Fruit fly (Drosophila melanogaster) whole organism, embryonic: ENCODE results near the gene Glut4EF.
A peak's percentile ranks its signal among the peaks of the same experiment; 100 is the strongest.

Experiments used
- Ada2b ChIP-seq: fragments of 200-800 bp; sonication (Bioruptor generic); IDR thresholded peaks from 2 replicates; pipeline ENCODE4 v1.3.6; 2022; ENCODE audit warnings: missing biosample characterization, missing genetic modification characterization
- CG11723 ChIP-seq: fragments of 200-800 bp; sonication (Bioruptor generic); optimal IDR thresholded peaks from 2 replicates; lab custom pipeline; 2017; ENCODE audit warnings: missing biosample characterization, mild to moderate bottlenecking, missing genetic modification characterization
- CG13287 ChIP-seq: fragments of 200-800 bp; sonication (Bioruptor generic); IDR thresholded peaks from 2 replicates; pipeline ENCODE4 v1.3.6; 2022; ENCODE audit warnings: missing biosample characterization, missing genetic modification characterization; ENCODE audit not compliant: partially characterized antibody
- CG13894 ChIP-seq: fragments of 200-800 bp; sonication (Bioruptor generic); optimal IDR thresholded peaks from 3 replicates; lab custom pipeline; 2018; ENCODE audit warnings: missing biosample characterization, mild to moderate bottlenecking, missing genetic modification characterization, moderate library complexity
- CG15479 ChIP-seq: fragments of 200-800 bp; sonication (Bioruptor generic); optimal IDR thresholded peaks from 3 replicates; lab custom pipeline; 2019; ENCODE audit warnings: missing biosample characterization, mild to moderate bottlenecking, missing genetic modification characterization, moderate library complexity
- CG16813 ChIP-seq: fragments of 200-800 bp; sonication (Bioruptor generic); IDR thresholded peaks from 3 replicates; pipeline ENCODE4 v1.3.6; 2022; ENCODE audit warnings: missing biosample characterization, missing genetic modification characterization; ENCODE audit not compliant: partially characterized antibody
- CG17328 ChIP-seq: fragments of 200-800 bp; sonication (Bioruptor generic); IDR thresholded peaks from 2 replicates; pipeline ENCODE4 v1.3.6; 2022; ENCODE audit warnings: missing biosample characterization, missing genetic modification characterization
- CG1832 ChIP-seq: fragments of 200-800 bp; sonication (Bioruptor generic); optimal IDR thresholded peaks from 2 replicates; lab custom pipeline; 2017; ENCODE audit warnings: missing biosample characterization, mild to moderate bottlenecking, missing genetic modification characterization, inconsistent platforms
- CG2678 ChIP-seq: fragments of 200-800 bp; sonication (Bioruptor generic); optimal IDR thresholded peaks from 3 replicates; lab custom pipeline; 2019; ENCODE audit warnings: missing biosample characterization, mild to moderate bottlenecking, missing genetic modification characterization, moderate library complexity
- CG34224 ChIP-seq: fragments of 200-800 bp; sonication (Bioruptor generic); IDR thresholded peaks from 3 replicates; pipeline ENCODE4 v1.3.6; 2022; ENCODE audit warnings: missing biosample characterization, missing genetic modification characterization; ENCODE audit not compliant: partially characterized antibody
- CG34376 ChIP-seq: fragments of 200-800 bp; sonication (Bioruptor generic); optimal IDR thresholded peaks from 2 replicates; lab custom pipeline; 2018; ENCODE audit warnings: missing biosample characterization, mild to moderate bottlenecking, missing genetic modification characterization
- CG6765 ChIP-seq: fragments of 200-800 bp; sonication (Bioruptor generic); optimal IDR thresholded peaks from 3 replicates; lab custom pipeline; 2017; ENCODE audit warnings: missing biosample characterization, mild to moderate bottlenecking, missing genetic modification characterization
- CG8944 ChIP-seq: fragments of 200-800 bp; sonication (Bioruptor generic); optimal IDR thresholded peaks from 3 replicates; lab custom pipeline; 2016; ENCODE audit warnings: missing biosample characterization, missing genetic modification characterization
- D19A ChIP-seq: fragments of 200-800 bp; optimal IDR thresholded peaks from 3 replicates; lab custom pipeline; 2019; ENCODE audit warnings: missing biosample characterization, mild to moderate bottlenecking, missing genetic modification characterization, moderate library complexity
- Deaf1 ChIP-seq: fragments of 200-800 bp; optimal IDR thresholded peaks from 3 replicates; lab custom pipeline; 2019; ENCODE audit warnings: missing biosample characterization, mild to moderate bottlenecking, missing genetic modification characterization, moderate library complexity
- Dll ChIP-seq: fragments of 200-800 bp; sonication (Bioruptor generic); IDR thresholded peaks from 4 replicates; pipeline ENCODE4 v1.3.6; 2022; ENCODE audit warnings: missing biosample characterization, missing genetic modification characterization; ENCODE audit not compliant: partially characterized antibody
- Drgx ChIP-seq: fragments of 200-800 bp; sonication (Bioruptor generic); IDR thresholded peaks from 2 replicates; pipeline ENCODE4 v1.3.6; 2022; ENCODE audit warnings: missing biosample characterization, missing genetic modification characterization
- Hand ChIP-seq: fragments of 200-800 bp; sonication (Bioruptor generic); optimal IDR thresholded peaks from 2 replicates; lab custom pipeline; 2017; ENCODE audit warnings: mild to moderate bottlenecking, missing biosample characterization, missing genetic modification reagents, missing genetic modification characterization
- Hmr ChIP-seq: fragments of 200-800 bp; sonication (Bioruptor generic); optimal IDR thresholded peaks from 3 replicates; lab custom pipeline; 2017; ENCODE audit warnings: mild to moderate bottlenecking, missing biosample characterization, missing genetic modification reagents, missing genetic modification characterization
- Hr78 ChIP-seq, 2 experiments: fragments of 200-800 bp in 1 of 2; fragments of >200 bp in 1 of 2; sonication (Bioruptor generic) in 1 of 2; optimal IDR thresholded peaks; 2 replicates each; lab custom pipeline; 2017 to 2019; ENCODE audit warnings: missing biosample characterization in 2 of 2, missing genetic modification characterization in 2 of 2, mild to moderate bottlenecking in 1 of 2, moderate library complexity in 1 of 2
- MBD-R2 ChIP-seq: fragments of 200-800 bp; sonication (Bioruptor generic); IDR thresholded peaks from 2 replicates; pipeline ENCODE4 v1.3.6; 2022; ENCODE audit warnings: missing biosample characterization, missing genetic modification characterization
- Max ChIP-seq: fragments of 200-800 bp; sonication (Bioruptor generic); optimal IDR thresholded peaks from 2 replicates; lab custom pipeline; 2016; ENCODE audit warnings: missing biosample characterization, mild to moderate bottlenecking, missing genetic modification characterization
- Med ChIP-seq: fragments of 200-800 bp; sonication (Bioruptor generic); peaks from one replicate; lab custom pipeline; 2016; ENCODE audit warnings: missing biosample characterization, missing genetic modification characterization, mild to moderate bottlenecking, inconsistent platforms, moderate library complexity
- Nf-YC ChIP-seq: fragments of 200-800 bp; optimal IDR thresholded peaks from 3 replicates; lab custom pipeline; 2019; ENCODE audit warnings: missing biosample characterization, mild to moderate bottlenecking, missing genetic modification characterization, moderate library complexity
- Oaz ChIP-seq: fragments of 200-800 bp; sonication (Bioruptor generic); IDR thresholded peaks from 2 replicates; pipeline ENCODE4 v1.3.6; 2022; ENCODE audit warnings: missing biosample characterization, missing genetic modification characterization
- Rx ChIP-seq: fragments of 200-800 bp; sonication (Bioruptor generic); IDR thresholded peaks from 2 replicates; pipeline ENCODE4 v1.3.6; 2022; ENCODE audit warnings: missing biosample characterization, missing genetic modification characterization
- Sry-δ ChIP-seq: fragments of 200-800 bp; sonication (Bioruptor generic); optimal IDR thresholded peaks from 2 replicates; lab custom pipeline; 2016; ENCODE audit warnings: missing biosample characterization, missing genetic modification characterization
- abd-A ChIP-seq: fragments of 200-800 bp; sonication (Bioruptor generic); optimal IDR thresholded peaks from 3 replicates; lab custom pipeline; 2019; ENCODE audit warnings: missing biosample characterization, mild to moderate bottlenecking, missing genetic modification characterization, moderate library complexity
- amos ChIP-seq: fragments of 200-800 bp; sonication (Bioruptor generic); IDR thresholded peaks from 2 replicates; pipeline ENCODE4 v1.3.6; 2022; ENCODE audit warnings: missing biosample characterization, missing genetic modification characterization; ENCODE audit not compliant: partially characterized antibody
- bab2 ChIP-seq: fragments of 200-800 bp; sonication (Bioruptor generic); optimal IDR thresholded peaks from 2 replicates; lab custom pipeline; 2016; ENCODE audit warnings: missing biosample characterization, missing genetic modification characterization
- bbx ChIP-seq: fragments of 200-800 bp; sonication (Bioruptor generic); IDR thresholded peaks from 2 replicates; pipeline ENCODE4 v1.3.6; 2022; ENCODE audit warnings: missing biosample characterization, missing genetic modification characterization; ENCODE audit not compliant: partially characterized antibody
- chinmo ChIP-seq: fragments of 200-800 bp; sonication (Bioruptor generic); IDR thresholded peaks from 4 replicates; pipeline ENCODE4 v1.3.6; 2022; ENCODE audit warnings: missing biosample characterization, missing genetic modification characterization; ENCODE audit not compliant: partially characterized antibody
- corto ChIP-seq: fragments of 200-800 bp; sonication (Bioruptor generic); optimal IDR thresholded peaks from 2 replicates; lab custom pipeline; 2016; ENCODE audit warnings: missing biosample characterization, mild to moderate bottlenecking, missing genetic modification characterization, moderate library complexity
- exex ChIP-seq: fragments of 200-800 bp; sonication (Bioruptor generic); optimal IDR thresholded peaks from 4 replicates; lab custom pipeline; 2018; ENCODE audit warnings: missing biosample characterization, mild to moderate bottlenecking, missing genetic modification characterization, moderate library complexity
- psq ChIP-seq: fragments of 200-800 bp; sonication (Bioruptor generic); optimal IDR thresholded peaks from 2 replicates; lab custom pipeline; 2017; ENCODE audit warnings: missing biosample characterization, missing genetic modification characterization
- sd ChIP-seq: fragments of 200-800 bp; sonication (Bioruptor generic); optimal IDR thresholded peaks from 3 replicates; lab custom pipeline; 2018; ENCODE audit warnings: missing biosample characterization, mild to moderate bottlenecking, missing genetic modification characterization, moderate library complexity
- sens ChIP-seq: fragments of 200-800 bp; sonication (Bioruptor generic); peaks from one replicate; lab custom pipeline; 2016; ENCODE audit warnings: missing biosample characterization, missing genetic modification characterization
- seq ChIP-seq: fragments of 200-800 bp; sonication (Bioruptor generic); IDR thresholded peaks from 2 replicates; pipeline ENCODE4 v1.3.6; 2022; ENCODE audit warnings: missing biosample characterization, missing genetic modification characterization
- so ChIP-seq: fragments of 200-800 bp; sonication (Bioruptor generic); IDR thresholded peaks from 3 replicates; pipeline ENCODE4 v1.3.6; 2022; ENCODE audit warnings: missing biosample characterization, missing genetic modification characterization
- sqz ChIP-seq: fragments of 200-800 bp; sonication (Bioruptor generic); optimal IDR thresholded peaks from 3 replicates; lab custom pipeline; 2018; ENCODE audit warnings: missing biosample characterization, mild to moderate bottlenecking, missing genetic modification characterization
- tap ChIP-seq: fragments of 200-800 bp; optimal IDR thresholded peaks from 3 replicates; lab custom pipeline; 2019; ENCODE audit warnings: missing biosample characterization, mild to moderate bottlenecking, missing genetic modification characterization, moderate library complexity
- usp ChIP-seq: fragments of >200 bp; optimal IDR thresholded peaks from 2 replicates; lab custom pipeline; 2017; ENCODE audit warnings: missing biosample characterization, missing genetic modification characterization
- zfh1 ChIP-seq: fragments of 200-800 bp; sonication (Bioruptor generic); IDR thresholded peaks from 3 replicates; pipeline ENCODE4 v1.3.6; 2022; ENCODE audit warnings: missing biosample characterization, missing genetic modification characterization

Glut4EF gene

DNA sequence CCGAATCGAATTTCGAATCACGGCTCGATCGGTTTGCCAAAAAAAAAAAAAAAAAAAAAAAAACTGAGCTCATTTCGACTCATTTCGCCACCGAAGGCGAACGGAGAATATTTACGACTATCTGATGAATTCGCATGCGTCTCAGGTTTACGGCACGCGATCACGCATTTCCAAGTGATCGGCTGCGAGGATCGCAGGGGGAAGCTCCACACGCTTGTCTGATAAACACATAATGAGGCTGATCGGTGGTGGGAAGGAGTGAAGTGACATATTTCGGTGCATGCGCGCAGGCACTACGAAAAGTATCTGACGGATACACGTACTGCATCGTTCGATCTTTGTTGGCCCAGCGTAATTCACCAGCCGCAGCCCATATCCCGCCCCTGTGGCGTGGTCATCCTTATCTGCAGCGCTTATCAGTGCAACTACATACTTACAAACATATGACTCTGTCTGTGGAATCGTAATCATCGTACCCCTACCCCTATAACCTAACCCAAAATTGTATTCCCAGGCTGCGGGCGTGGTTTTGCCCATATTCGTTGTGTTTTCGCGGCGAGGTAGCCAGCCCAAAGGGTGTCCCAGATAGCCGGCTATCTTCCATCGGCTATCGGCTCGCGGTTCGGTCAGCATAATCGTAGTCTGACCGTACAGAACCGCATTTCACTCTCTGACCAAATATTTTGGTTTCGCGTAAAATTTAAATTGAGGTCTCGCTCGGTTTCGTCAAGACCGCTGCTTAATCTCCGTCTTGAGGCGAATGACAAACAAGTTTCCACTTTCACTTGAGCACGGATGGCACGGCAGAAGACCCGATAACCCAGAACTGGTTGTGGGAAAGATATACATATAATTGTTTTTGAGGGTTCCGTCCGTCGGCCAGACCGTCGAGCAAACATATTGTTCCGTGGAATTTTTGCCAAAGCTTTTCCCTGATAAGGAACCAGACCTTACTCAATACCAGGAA, 52.7 kb downstream of the Glut4EF start (continued):
- TF ChIP-seq CG15479 (peak; percentile 85), exex (tag; lab: Kevin White, UChicago) (peak; percentile 0), Med (GFP tag; lab: Kevin White, UChicago) (peak; percentile 46), Rx (0 out of 2 replicates have a peak, but pooled peaks have one; percentile 15), sd (tag; lab: Kevin White, UChicago) (peak; percentile 49), sens (GFP tag; lab: Kevin White, UChicago) (peak; percentile 37), bab2 (GFP tag; lab: Kevin White, UChicago) (no peak), D19A (tag; lab: Kevin White, UChicago) (no peak), MBD-R2 (GFP tag; lab: Robert Waterston, UW) (no peak), CG6765 (GFP tag; lab: Kevin White, UChicago) (no peak), usp (GFP tag; lab: Kevin White, UChicago) (no peak), CG8944 (no peak), tap (no peak), Ada2b (GFP tag; lab: Robert Waterston, UW) (no peak)
- TF ChIP-seq, all 482 proteins: peak for 19

DNA sequence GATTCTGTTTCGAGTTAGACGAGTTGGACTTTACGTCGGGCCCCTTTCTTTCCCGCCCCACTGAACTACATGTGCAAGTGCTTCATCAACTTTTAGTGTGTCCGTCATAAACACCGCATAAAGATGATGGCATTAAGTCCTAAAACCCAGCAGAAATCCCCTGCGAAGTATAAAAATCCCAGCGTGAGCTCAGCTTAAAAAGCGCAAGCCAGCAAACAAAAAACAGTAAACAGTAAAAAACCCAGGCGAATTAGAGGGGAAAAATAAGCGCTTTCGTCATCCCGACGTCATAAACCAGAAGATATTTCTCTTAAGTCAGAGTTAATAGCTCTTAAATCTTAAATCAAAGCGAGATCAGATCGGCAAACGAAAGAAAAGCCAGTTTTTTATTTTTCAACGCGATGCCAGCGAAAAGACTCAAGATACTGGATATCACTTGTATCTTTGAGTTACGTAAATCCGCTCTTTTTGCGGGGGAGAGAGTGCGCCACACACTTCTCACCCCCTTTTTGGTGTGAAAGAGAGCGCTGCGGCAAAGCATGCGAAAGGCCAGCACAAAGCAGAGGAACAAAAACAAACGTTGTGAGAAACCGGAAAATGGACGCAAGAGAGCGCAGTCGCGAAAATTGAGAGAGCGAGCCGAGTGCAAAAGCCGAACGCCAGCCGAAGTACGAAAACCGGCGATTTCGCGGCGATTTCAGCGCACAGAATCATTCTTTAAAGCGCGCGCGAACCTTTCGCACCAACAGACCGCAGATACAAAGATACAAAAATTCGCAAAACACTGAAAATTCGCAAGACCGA, 53.9 kb downstream of the Glut4EF start:
- TF ChIP-seq amos (GFP tag; lab: Robert Waterston, UW), result 0 out of 2 replicates have a peak, but pooled peaks have one; percentile 18
- TF ChIP-seq psq (GFP tag; lab: Kevin White, UChicago), result peak; percentile 87
- peak; percentile 99 for TF ChIP-seq Deaf1
- TF ChIP-seq Hand, result no peak
- TF ChIP-seq Sry-δ (GFP tag; lab: Kevin White, UChicago), result no peak
- TF ChIP-seq CG16813 (GFP tag; lab: Robert Waterston, UW), result peak; percentile 39; the same call in 1 of the 3 replicates
- peak; percentile 8 for TF ChIP-seq sqz
- TF ChIP-seq CG2678 (tag; lab: Kevin White, UChicago), result no peak
- no peak for TF ChIP-seq Max
- peak; percentile 36; the same call in 1 of the 2 replicates for TF ChIP-seq CG13287 (GFP tag; lab: Robert Waterston, UW)
- TF ChIP-seq corto (GFP tag; lab: Kevin White, UChicago), result peak; percentile 30
- peak; percentile 79 for TF ChIP-seq abd-A (tag; lab: Kevin White, UChicago)
- TF ChIP-seq Nf-YC, result no peak
- TF ChIP-seq sens (GFP tag; lab: Kevin White, UChicago), result peak; percentile 54
- TF ChIP-seq CG1832 (GFP tag; lab: Kevin White, UChicago), result peak; percentile 70
- TF ChIP-seq CG11723, result peak; percentile 1
- peak; percentile 54; the same call in 1 of the 2 replicates for TF ChIP-seq Drgx (GFP tag; lab: Robert Waterston, UW)
- TF ChIP-seq seq (GFP tag; lab: Robert Waterston, UW), result peak; percentile 24; the same call in 1 of the 2 replicates
- TF ChIP-seq Oaz (GFP tag; lab: Robert Waterston, UW), result peak; percentile 23; the same call in 1 of the 2 replicates
- TF ChIP-seq CG34224, result peak; percentile 57; the same call in 1 of the 3 replicates
- peak; percentile 90 for TF ChIP-seq chinmo (GFP tag; lab: Robert Waterston, UW)
- TF ChIP-seq zfh1, result 0 out of 3 replicates have a peak, but pooled peaks have one; percentile 19
- peak; percentile 25 for TF ChIP-seq Hmr (GFP tag; lab: Kevin White, UChicago)
- no peak for TF ChIP-seq Hr78 (GFP tag; optimal IDR thresholded peaks at IDR 0.05; lab: Kevin White, UChicago)
- TF ChIP-seq so (GFP tag; lab: Robert Waterston, UW), result peak; percentile 44; the same call in 1 of the 3 replicates
- TF ChIP-seq CG13894 (tag; lab: Kevin White, UChicago), result peak; percentile 72
- TF ChIP-seq sd (tag; lab: Kevin White, UChicago), result peak; percentile 74
- TF ChIP-seq Dll (GFP tag; lab: Robert Waterston, UW), result 0 out of 4 replicates have a peak, but pooled peaks have one; percentile 47
- 0 out of 2 replicates have a peak, but pooled peaks have one; percentile 15 for TF ChIP-seq CG17328
- TF ChIP-seq bbx (GFP tag; lab: Robert Waterston, UW), result peak; percentile 20; the same call in 1 of the 2 replicates
- TF ChIP-seq CG34376 (GFP tag; lab: Kevin White, UChicago), result peak; percentile 14
